Worm (Caenorhabditis elegans) whole organism, L1 larva: ENCODE measurements around the gene bcs-1.

Source experiments
- C04F5.9 ChIP-seq: sonication (generic microtip); optimal IDR thresholded peaks from 2 replicates; lab custom pipeline; 2016; ENCODE audit warnings: missing genetic modification characterization, missing compliant biosample characterization
- C34B4.2 ChIP-seq: sonication (generic microtip); optimal IDR thresholded peaks from 2 replicates; lab custom pipeline; 2017; ENCODE audit warnings: mild to moderate bottlenecking, missing genetic modification characterization, missing compliant biosample characterization
- F16B12.6 ChIP-seq: fragments of 150-350 bp; optimal IDR thresholded peaks from 2 replicates; lab custom pipeline; 2014; ENCODE audit warnings: missing biosample characterization, missing genetic modification characterization
- Y116A8C.19 ChIP-seq: sonication (generic microtip); optimal IDR thresholded peaks from 2 replicates; lab custom pipeline; 2016; ENCODE audit warnings: missing compliant biosample characterization, missing genetic modification characterization, borderline replicate concordance
- aly-2 ChIP-seq: fragments of 150-350 bp; optimal IDR thresholded peaks from 2 replicates; lab custom pipeline; 2014; ENCODE audit warnings: missing biosample characterization, missing genetic modification characterization
- blmp-1 ChIP-seq: fragments of 150-350 bp; optimal IDR thresholded peaks from 2 replicates; lab custom pipeline; 2014; ENCODE audit warnings: missing biosample characterization, missing genetic modification characterization
- ceh-88 ChIP-seq: fragments of 200-800 bp; sonication (Bioruptor generic); IDR thresholded peaks from 2 replicates; pipeline ENCODE4 v1.3.6; 2022; ENCODE audit warnings: missing genetic modification characterization, missing compliant biosample characterization
- dpl-1 ChIP-seq, 3 experiments: fragments of 150-350 bp in 2 of 3; sonication (generic microtip) in 1 of 3; optimal IDR thresholded peaks; 2 replicates each; lab custom pipeline; 2014 to 2017; ENCODE audit warnings: missing biosample characterization in 3 of 3, missing genetic modification characterization in 3 of 3, missing genetic modification reagents in 3 of 3
- dsc-1 ChIP-seq: sonication (generic microtip); optimal IDR thresholded peaks from 2 replicates; lab custom pipeline; 2016; ENCODE audit warnings: mild to moderate bottlenecking, missing genetic modification characterization, missing compliant biosample characterization
- efl-1 ChIP-seq, 4 experiments: fragments of 150-350 bp; optimal IDR thresholded peaks in 3 of 4; peaks in 1 of 4; 1 replicate in 1 of 4; 2 replicates in 3 of 4; lab custom pipeline; 2014; ENCODE audit warnings: missing biosample characterization in 2 of 4, missing genetic modification characterization in 2 of 4, missing genetic modification reagents in 2 of 4
- efl-3 ChIP-seq: fragments of 200-800 bp; sonication (Bioruptor generic); optimal IDR thresholded peaks from 2 replicates; lab custom pipeline; 2018; ENCODE audit warnings: mild to moderate bottlenecking, missing genetic modification characterization, missing compliant biosample characterization
- elt-3 ChIP-seq, 6 experiments: fragments of 150-350 bp in 1 of 6; sonication (generic microtip); optimal IDR thresholded peaks; 2 replicates each; lab custom pipeline; 2017 to 2018; ENCODE audit warnings: missing biosample characterization in 6 of 6, missing genetic modification characterization in 6 of 6, inconsistent platforms in 1 of 6
- grh-1 ChIP-seq: fragments of 200-800 bp; sonication (Bioruptor generic); IDR thresholded peaks from 2 replicates; pipeline ENCODE4 v1.3.6; 2022; ENCODE audit warnings: missing genetic modification reagents, missing genetic modification characterization, missing compliant biosample characterization
- hlh-4 ChIP-seq: sonication (generic microtip); optimal IDR thresholded peaks from 2 replicates; lab custom pipeline; 2016; ENCODE audit warnings: mild to moderate bottlenecking, missing genetic modification characterization, missing compliant biosample characterization
- hpl-2 ChIP-seq: fragments of 150-350 bp; optimal IDR thresholded peaks from 2 replicates; lab custom pipeline; 2014; ENCODE audit warnings: missing biosample characterization, missing genetic modification reagents, missing genetic modification characterization
- irx-1 ChIP-seq: sonication (generic microtip); optimal IDR thresholded peaks from 2 replicates; lab custom pipeline; 2016; ENCODE audit warnings: missing genetic modification characterization, missing compliant biosample characterization
- lin-35 ChIP-seq, 2 experiments: fragments of 150-350 bp; optimal IDR thresholded peaks; 2 replicates each; lab custom pipeline; 2014; ENCODE audit warnings: missing biosample characterization in 2 of 2, missing genetic modification characterization in 2 of 2, missing genetic modification reagents in 2 of 2
- lin-39 ChIP-seq: fragments of 150-350 bp; optimal IDR thresholded peaks from 2 replicates; lab custom pipeline; 2014; ENCODE audit warnings: missing biosample characterization, missing genetic modification reagents, missing genetic modification characterization
- lir-3 ChIP-seq: sonication (generic microtip); optimal IDR thresholded peaks from 2 replicates; lab custom pipeline; 2016; ENCODE audit warnings: mild to moderate bottlenecking, missing genetic modification characterization, moderate library complexity, missing compliant biosample characterization; ENCODE audit not compliant: poor library complexity
- mep-1 ChIP-seq: fragments of 150-350 bp; optimal IDR thresholded peaks from 2 replicates; lab custom pipeline; 2014; ENCODE audit warnings: missing biosample characterization, missing genetic modification characterization
- nhr-11 ChIP-seq: fragments of 150-350 bp; optimal IDR thresholded peaks from 2 replicates; lab custom pipeline; 2014; ENCODE audit warnings: missing biosample characterization, missing genetic modification characterization
- nhr-19 ChIP-seq: fragments of 200-800 bp; sonication (Bioruptor generic); conservative IDR thresholded peaks from 2 replicates; pipeline ENCODE4 v1.3.6; 2022; ENCODE audit warnings: missing genetic modification characterization, missing compliant biosample characterization
- nhr-237 ChIP-seq: fragments of 150-350 bp; optimal IDR thresholded peaks from 2 replicates; lab custom pipeline; 2014; ENCODE audit warnings: missing biosample characterization, missing genetic modification characterization
- nhr-28 ChIP-seq: fragments of 150-350 bp; optimal IDR thresholded peaks from 2 replicates; lab custom pipeline; 2014; ENCODE audit warnings: missing biosample characterization, missing genetic modification characterization
- nhr-47 ChIP-seq: sonication (generic microtip); optimal IDR thresholded peaks from 2 replicates; lab custom pipeline; 2016; ENCODE audit warnings: mild to moderate bottlenecking, missing genetic modification characterization, moderate library complexity, missing compliant biosample characterization
- nhr-71 ChIP-seq: sonication (generic microtip); optimal IDR thresholded peaks from 2 replicates; lab custom pipeline; 2016; ENCODE audit warnings: mild to moderate bottlenecking, missing genetic modification characterization, moderate library complexity, missing compliant biosample characterization
- nhr-76 ChIP-seq: sonication (generic microtip); optimal IDR thresholded peaks from 2 replicates; lab custom pipeline; 2017; ENCODE audit warnings: missing biosample characterization, missing genetic modification characterization
- nhr-84 ChIP-seq: sonication (generic microtip); optimal IDR thresholded peaks from 2 replicates; lab custom pipeline; 2017; ENCODE audit warnings: missing biosample characterization, missing genetic modification characterization
- pag-3 ChIP-seq: sonication (generic microtip); optimal IDR thresholded peaks from 2 replicates; lab custom pipeline; 2017; ENCODE audit warnings: missing genetic modification characterization, mild to moderate bottlenecking, missing compliant biosample characterization, antibody characterized with exemption, borderline replicate concordance; ENCODE audit not compliant: insufficient read depth
- skn-1 ChIP-seq: fragments of 150-350 bp; optimal IDR thresholded peaks from 2 replicates; lab custom pipeline; 2014; ENCODE audit warnings: missing biosample characterization, missing genetic modification characterization
- snu-23 ChIP-seq: sonication (generic microtip); optimal IDR thresholded peaks from 2 replicates; lab custom pipeline; 2016; ENCODE audit warnings: missing genetic modification characterization, missing compliant biosample characterization
- sox-4 ChIP-seq: sonication (generic microtip); optimal IDR thresholded peaks from 2 replicates; lab custom pipeline; 2016; ENCODE audit warnings: missing genetic modification characterization, missing compliant biosample characterization
- tbx-2 ChIP-seq: sonication (generic microtip); optimal IDR thresholded peaks from 2 replicates; lab custom pipeline; 2016; ENCODE audit warnings: missing genetic modification characterization, missing compliant biosample characterization
- unc-30 ChIP-seq: sonication (generic microtip); optimal IDR thresholded peaks from 2 replicates; lab custom pipeline; 2017; ENCODE audit warnings: missing biosample characterization, missing genetic modification characterization
- unc-62 ChIP-seq: fragments of 150-350 bp; optimal IDR thresholded peaks from 2 replicates; lab custom pipeline; 2014; ENCODE audit warnings: missing biosample characterization, missing genetic modification reagents, missing genetic modification characterization
- unc-86 ChIP-seq: sonication (generic microtip); optimal IDR thresholded peaks from 2 replicates; lab custom pipeline; 2016; ENCODE audit warnings: missing genetic modification characterization, missing compliant biosample characterization
- vab-15 ChIP-seq: sonication (generic microtip); optimal IDR thresholded peaks from 2 replicates; lab custom pipeline; 2017; ENCODE audit warnings: missing genotype, mild to moderate bottlenecking, missing genetic modification characterization, missing compliant biosample characterization

Gene bcs-1

DNA sequence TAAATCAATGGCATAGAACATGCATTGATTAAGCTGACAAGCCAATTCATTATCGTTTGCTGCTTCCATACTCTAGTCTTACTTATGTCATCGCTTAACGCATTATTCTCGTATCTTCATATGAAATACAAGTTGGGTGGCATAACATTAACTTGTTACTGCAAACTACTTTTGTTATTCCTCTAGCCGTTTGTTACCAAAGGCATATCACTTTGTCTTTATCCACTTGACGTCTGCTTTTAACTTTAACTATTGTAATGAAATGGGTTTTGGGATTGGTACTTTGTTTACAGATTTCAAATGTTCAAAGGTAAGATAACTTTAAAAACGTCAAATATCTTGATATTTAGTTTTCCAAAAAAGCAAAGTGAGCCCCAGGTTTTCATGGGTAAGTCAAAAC, 34.8 kb upstream of the bcs-1 start, which contains the start of gene W01C9.2:
W01C9.2 (plus strand) TSS at position 301 of the 400 bp plus-strand sequence.
- TF ChIP-seq sox-4 (no peak), dsc-1 (no peak), nhr-19 (GFP tag; lab: Robert Waterston, UW) (no peak), lir-3 (tag; lab: Kevin White, UChicago) (no peak), efl-1 (optimal IDR thresholded peaks at IDR 0.05; lab: Kevin White, UChicago) (no peak), efl-1 (GFP tag; optimal IDR thresholded peaks at IDR 0.05 in 1 of 2; lab: Kevin White, UChicago) (no peak), efl-3 (GFP tag; lab: Kevin White, UChicago) (no peak), nhr-28 (tag; lab: Kevin White, UChicago) (no peak), unc-30 (tag; lab: Kevin White, UChicago) (no peak), elt-3 (tag; optimal IDR thresholded peaks at IDR 0.05; lab: Kevin White, UChicago) (no peak), nhr-11 (tag; lab: Kevin White, UChicago) (no peak), lin-35 (GFP tag; optimal IDR thresholded peaks at IDR 0.05; lab: Kevin White, UChicago) (no peak), aly-2 (tag; lab: Kevin White, UChicago) (no peak), dpl-1 (GFP tag; optimal IDR thresholded peaks at IDR 0.05; lab: Kevin White, UChicago) (no peak), nhr-237 (tag; lab: Kevin White, UChicago) (no peak), nhr-71 (tag; lab: Kevin White, UChicago) (no peak), nhr-47 (tag; lab: Kevin White, UChicago) (no peak), skn-1 (tag; lab: Kevin White, UChicago) (no peak), unc-86 (tag; lab: Kevin White, UChicago) (no peak)

DNA sequence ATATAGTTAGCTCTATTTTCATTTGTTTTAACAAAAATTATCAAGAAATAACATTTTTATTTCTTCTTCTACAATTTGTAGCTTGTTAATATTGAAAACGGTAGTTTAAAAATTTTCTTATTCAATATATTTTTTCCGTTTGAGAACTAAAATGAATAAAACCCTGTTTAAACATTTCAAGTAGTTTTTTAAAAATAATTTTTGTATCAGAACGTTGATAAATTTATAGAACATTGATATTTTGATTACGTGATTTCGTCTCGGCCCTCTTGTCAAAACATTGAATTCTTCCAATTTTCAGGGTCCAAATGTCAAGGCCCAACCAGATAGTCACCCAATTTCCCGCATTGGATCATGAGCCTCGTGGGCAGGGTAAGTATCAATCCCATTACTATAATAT, 30.5 kb upstream of the bcs-1 start, which contains the start of gene pqn-73:
pqn-73 (plus strand) TSS at position 301 of the 400 bp plus-strand sequence.
- TF ChIP-seq nhr-84 (tag; lab: Kevin White, UChicago) (no peak), tbx-2 (no peak), dpl-1 (GFP tag; optimal IDR thresholded peaks at IDR 0.05; lab: Kevin White, UChicago) (no peak), nhr-71 (tag; lab: Kevin White, UChicago) (no peak), nhr-28 (tag; lab: Kevin White, UChicago) (no peak), blmp-1 (tag; lab: Kevin White, UChicago) (no peak), ceh-88 (GFP tag; lab: Robert Waterston, UW) (no peak), vab-15 (tag; lab: Kevin White, UChicago) (no peak), mep-1 (tag; lab: Kevin White, UChicago) (no peak), C34B4.2 (tag; lab: Kevin White, UChicago) (no peak), C04F5.9 (no peak), irx-1 (tag; lab: Kevin White, UChicago) (no peak), snu-23 (no peak), Y116A8C.19 (tag; lab: Kevin White, UChicago) (no peak), hpl-2 (GFP tag; lab: Kevin White, UChicago) (no peak), unc-62 (GFP tag; lab: Kevin White, UChicago) (no peak)
- TF ChIP-seq, all 84 proteins: peak for 0

DNA sequence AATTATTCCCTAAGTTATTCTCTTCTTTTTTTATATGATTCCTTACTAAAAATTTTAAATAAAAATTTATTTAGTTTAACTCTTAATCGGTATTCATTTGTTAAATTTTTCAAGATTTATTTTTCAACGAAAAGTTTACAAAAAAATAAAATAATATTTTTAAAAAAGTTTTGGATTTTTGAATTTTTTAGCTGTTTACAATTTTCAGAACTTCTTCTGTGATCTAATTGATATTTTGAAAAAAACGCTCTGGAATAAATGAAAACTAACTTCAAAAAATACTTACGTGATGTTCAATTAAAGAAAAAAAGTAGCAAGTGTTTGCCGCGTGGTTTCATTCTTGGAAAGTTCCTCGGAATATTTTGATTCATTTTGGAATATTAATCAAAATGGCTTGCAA, 25.6 kb upstream of the bcs-1 start, which contains the start of gene decr-1.2:
decr-1.2 (plus strand) TSS at position 301 of the 400 bp plus-strand sequence.
- TF ChIP-seq lir-3 (tag; lab: Kevin White, UChicago) = no peak
- no peak for TF ChIP-seq grh-1
- no peak for TF ChIP-seq nhr-47 (tag; lab: Kevin White, UChicago)
- TF ChIP-seq dpl-1 (GFP tag; optimal IDR thresholded peaks at IDR 0.05; lab: Kevin White, UChicago) = no peak
- no peak for TF ChIP-seq Y116A8C.19 (tag; lab: Kevin White, UChicago)
- no peak for TF ChIP-seq F16B12.6 (tag; lab: Kevin White, UChicago)
- no peak for TF ChIP-seq pag-3 (tag; lab: Kevin White, UChicago)
- no peak for TF ChIP-seq nhr-76 (tag; lab: Kevin White, UChicago)
- no peak for TF ChIP-seq hlh-4 (tag; lab: Kevin White, UChicago)
- no peak for TF ChIP-seq lin-39 (tag; lab: Kevin White, UChicago)
- TF ChIP-seq, all 84 proteins: peak for 0
